Fruit fly (Drosophila melanogaster): ENCODE measurements around the gene nkd.
A peak's percentile ranks its signal among the peaks of the same experiment; 100 is the strongest.

The nkd gene

DNA sequence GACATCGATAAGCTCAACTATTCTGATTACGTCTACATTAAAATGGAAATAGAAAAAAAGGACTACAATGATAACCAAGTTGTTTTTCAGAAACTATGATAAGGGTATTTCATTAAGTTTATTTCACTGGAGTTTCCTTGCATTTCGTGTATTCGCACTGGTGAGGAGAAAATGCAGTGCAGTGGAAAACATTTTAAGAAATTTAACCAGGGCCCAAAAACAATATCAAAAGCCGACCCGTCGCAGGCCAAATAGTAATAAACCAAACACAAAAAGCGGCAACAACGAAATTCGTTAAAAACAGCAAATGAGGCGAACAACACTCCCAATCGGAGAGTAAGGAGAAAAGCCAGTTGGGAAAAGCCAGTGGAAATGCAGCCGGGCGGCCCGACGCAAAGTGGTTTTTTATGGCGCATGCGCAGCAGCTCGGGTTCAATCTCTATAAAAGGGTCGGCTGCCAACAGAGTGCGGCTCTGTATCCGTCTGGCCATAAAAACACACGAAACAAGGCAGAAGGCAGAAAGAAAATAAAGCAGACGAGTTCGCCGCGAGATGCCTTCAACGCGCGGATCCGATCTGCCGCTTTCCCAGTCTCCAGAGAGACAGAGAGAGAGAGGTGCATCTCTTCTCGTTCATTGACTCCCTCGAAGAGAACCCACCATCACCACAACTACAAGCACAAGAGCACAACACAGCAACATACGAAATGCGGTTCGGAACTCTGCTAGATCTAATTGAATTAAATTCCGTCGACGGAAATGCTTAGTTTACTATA is 35.9 kb upstream of the nkd start (continued):
- TF ChIP-seq CHES-1-like (GFP tag; optimal IDR thresholded peaks at IDR 0.05) (no peak), tll (GFP tag; optimal IDR thresholded peaks at IDR 0.05) (peak in 1 of 2 experiments; percentile 50), MBD-R2 (GFP tag; IDR thresholded peaks at IDR 0.05) (no peak), CG6791 (GFP tag; IDR thresholded peaks at IDR 0.05; ENCODE audit: partially characterized antibody) (peak; percentile 47; the same call in 1 of the 3 replicates), CTCF (GFP tag; optimal IDR thresholded peaks at IDR 0.05) (peak; percentile 5)

DNA sequence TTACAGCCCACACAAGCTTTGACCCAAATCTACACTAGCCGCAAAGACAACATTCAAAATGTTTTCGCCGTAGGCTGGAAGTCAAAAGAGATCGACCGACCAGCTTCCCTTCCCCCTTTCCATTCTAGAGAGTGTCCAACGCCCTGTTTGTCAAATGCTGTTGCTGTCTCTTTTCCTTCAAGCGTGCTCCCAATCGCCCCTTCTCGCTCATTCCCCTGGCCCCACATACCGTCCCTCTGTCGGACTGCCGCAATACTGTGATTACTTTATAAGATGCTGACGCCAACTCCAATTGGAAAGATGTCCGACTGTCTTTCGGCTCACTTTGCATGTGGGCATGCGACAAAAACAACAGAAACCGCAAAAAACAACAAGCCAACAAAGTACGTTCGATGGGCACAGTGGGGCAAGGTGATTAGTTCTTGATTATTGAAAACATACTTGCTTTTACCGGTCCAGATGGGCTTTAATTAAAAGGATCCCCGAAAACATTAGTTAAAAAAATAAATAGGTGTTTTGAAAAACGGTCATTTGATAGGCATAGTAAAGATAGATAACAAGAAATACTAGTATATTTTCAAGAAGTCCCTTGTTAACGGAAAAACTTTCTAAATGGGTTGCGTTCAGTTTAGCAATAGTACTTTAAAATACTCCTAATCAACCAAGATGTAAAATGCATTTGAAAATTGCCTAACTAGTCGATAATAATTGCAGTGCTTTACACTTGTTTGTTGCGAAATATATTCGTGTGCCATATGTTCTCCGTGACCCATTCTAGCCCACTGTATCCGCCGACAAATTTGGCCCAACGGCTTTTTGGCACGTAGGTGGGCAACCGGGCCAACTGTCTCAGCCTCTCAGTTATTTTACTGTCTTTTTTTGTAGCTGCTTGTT is 34.8 kb upstream of the nkd start:
- TF ChIP-seq Awh (GFP tag; IDR thresholded peaks at IDR 0.05) (no peak), tna (GFP tag; IDR thresholded peaks at IDR 0.05; ENCODE audit: partially characterized antibody) (no peak), CG9932 (GFP tag; IDR thresholded peaks at IDR 0.05) (peak; percentile 27; the same call in 1 of the 2 replicates), al (GFP tag; IDR thresholded peaks at IDR 0.05) (no peak), gro (GFP tag; optimal IDR thresholded peaks at IDR 0.05) (no peak), seq (GFP tag; IDR thresholded peaks at IDR 0.05) (no peak), D19B (GFP tag; optimal IDR thresholded peaks at IDR 0.05) (no peak), CG4328 (GFP tag; optimal IDR thresholded peaks at IDR 0.05) (no peak), ranshi (GFP tag; IDR thresholded peaks at IDR 0.05) (no peak), CG30020 (tag; optimal IDR thresholded peaks at IDR 0.05) (no peak), CG6272 (GFP tag; IDR thresholded peaks at IDR 0.05) (no peak), pan (optimal IDR thresholded peaks at IDR 0.05) (no peak), pan (GFP tag; optimal IDR thresholded peaks at IDR 0.05 in 1 of 2, IDR thresholded peaks at IDR 0.05 in 1 of 2) (no peak), nerfin-1 (tag; optimal IDR thresholded peaks at IDR 0.05) (no peak), Blimp-1 (GFP tag; optimal IDR thresholded peaks at IDR 0.05) (no peak), CG15011 (GFP tag; optimal IDR thresholded peaks at IDR 0.05) (no peak), CG12769 (tag; optimal IDR thresholded peaks at IDR 0.05) (peak; percentile 67), CG2889 (GFP tag; IDR thresholded peaks at IDR 0.05) (no peak), kah (GFP tag; optimal IDR thresholded peaks at IDR 0.05) (no peak), grau (tag; optimal IDR thresholded peaks at IDR 0.05) (peak; percentile 23), Doc2 (GFP tag; IDR thresholded peaks at IDR 0.05) (no peak), toy (GFP tag; IDR thresholded peaks at IDR 0.05) (no peak), Neu2 (GFP tag; optimal IDR thresholded peaks at IDR 0.05; ENCODE audit: borderline replicate concordance) (no peak), HLHmδ (GFP tag; optimal IDR thresholded peaks at IDR 0.05) (no peak), ham (GFP tag; IDR thresholded peaks at IDR 0.05) (no peak), zfh1 (GFP tag; IDR thresholded peaks at IDR 0.05) (no peak), CG2199 (GFP tag; IDR thresholded peaks at IDR 0.05) (peak; percentile 24; the same call in 1 of the 3 replicates), CG10543 (GFP tag; optimal IDR thresholded peaks at IDR 0.05) (no peak), Ptx1 (GFP tag; IDR thresholded peaks at IDR 0.05) (peak; percentile 36; the same call in 1 of the 2 replicates), disco-r (GFP tag; optimal IDR thresholded peaks at IDR 0.05) (peak; percentile 34), CG17612 (GFP tag; IDR thresholded peaks at IDR 0.05) (no peak), BtbVII (GFP tag; optimal IDR thresholded peaks at IDR 0.05) (no peak), gsb (GFP tag; IDR thresholded peaks at IDR 0.05) (no peak), Max (GFP tag; optimal IDR thresholded peaks at IDR 0.05) (no peak), CG1602 (GFP tag; optimal IDR thresholded peaks at IDR 0.05) (no peak), CG10431 (GFP tag; optimal IDR thresholded peaks at IDR 0.05) (no peak), oc (tag; optimal IDR thresholded peaks at IDR 0.05) (peak; percentile 8), Lpt (GFP tag; optimal IDR thresholded peaks at IDR 0.05) (no peak), H2.0 (GFP tag; IDR thresholded peaks at IDR 0.05) (no peak), Dad (GFP tag; optimal IDR thresholded peaks at IDR 0.05) (no peak), eve (GFP tag; optimal IDR thresholded peaks at IDR 0.05) (peak in 1 of 2 experiments; percentile 78), CG9817 (tag; optimal IDR thresholded peaks at IDR 0.05) (peak; percentile 1)
